Fruit fly (Drosophila melanogaster) whole organism, prepupa: ENCODE measurements around the gene Vps2.

Experiments used
- Blimp-1 ChIP-seq: fragments of 200-800 bp; sonication (Bioruptor generic); optimal IDR thresholded peaks from 3 replicates; lab custom pipeline; 2017; ENCODE audit warnings: missing biosample characterization, missing genetic modification characterization, mild to moderate bottlenecking, moderate library complexity, missing genetic modification reagents
- CG10631 ChIP-seq: fragments of 200-800 bp; sonication (Bioruptor generic); optimal IDR thresholded peaks from 2 replicates; lab custom pipeline; 2016; ENCODE audit warnings: missing biosample characterization, missing genetic modification characterization
- CG11294 ChIP-seq: fragments of 200-800 bp; sonication (Bioruptor generic); IDR thresholded peaks from 2 replicates; pipeline ENCODE4 v1.3.6; 2022; ENCODE audit warnings: missing biosample characterization, missing genetic modification characterization
- CG11762 ChIP-seq: fragments of 200-800 bp; sonication (Bioruptor generic); optimal IDR thresholded peaks from 3 replicates; lab custom pipeline; 2016; ENCODE audit warnings: missing biosample characterization, missing genetic modification characterization; ENCODE audit not compliant: insufficient read depth
- CG11902 ChIP-seq: fragments of 200-800 bp; sonication (Bioruptor generic); optimal IDR thresholded peaks from 3 replicates; lab custom pipeline; 2016; ENCODE audit warnings: missing biosample characterization, missing genetic modification characterization
- CG1621 ChIP-seq: fragments of 200-800 bp; sonication (Bioruptor generic); optimal IDR thresholded peaks from 3 replicates; lab custom pipeline; 2018; ENCODE audit warnings: missing biosample characterization, mild to moderate bottlenecking, missing genetic modification characterization
- CG16779 ChIP-seq: fragments of 200-800 bp; sonication (Bioruptor generic); optimal IDR thresholded peaks from 3 replicates; lab custom pipeline; 2017; ENCODE audit warnings: missing biosample characterization, mild to moderate bottlenecking, missing genetic modification characterization
- CG3032 ChIP-seq: fragments of 200-800 bp; optimal IDR thresholded peaks from 2 replicates; lab custom pipeline; 2019; ENCODE audit warnings: missing biosample characterization, mild to moderate bottlenecking, missing genetic modification characterization, moderate library complexity
- CG31627 ChIP-seq: fragments of 200-800 bp; sonication (Bioruptor generic); optimal IDR thresholded peaks from 3 replicates; lab custom pipeline; 2016; ENCODE audit warnings: missing biosample characterization, missing genetic modification characterization
- CG32006 ChIP-seq: fragments of 200-800 bp; sonication (Bioruptor generic); optimal IDR thresholded peaks from 3 replicates; lab custom pipeline; 2017; ENCODE audit warnings: missing biosample characterization, mild to moderate bottlenecking, missing genetic modification characterization
- CG34406 ChIP-seq: fragments of 200-800 bp; sonication (Bioruptor generic); optimal IDR thresholded peaks from 3 replicates; lab custom pipeline; 2016; ENCODE audit warnings: missing biosample characterization, missing genetic modification characterization
- CG3919 ChIP-seq: fragments of 200-800 bp; sonication (Bioruptor generic); optimal IDR thresholded peaks from 3 replicates; lab custom pipeline; 2016; ENCODE audit warnings: missing biosample characterization, missing genetic modification characterization
- CG6163 ChIP-seq: fragments of 200-800 bp; sonication (Bioruptor generic); IDR thresholded peaks from 3 replicates; pipeline ENCODE4 v1.3.6; 2022; ENCODE audit warnings: missing biosample characterization, missing genetic modification characterization
- CG6276 ChIP-seq: fragments of 200-800 bp; sonication (Bioruptor generic); optimal IDR thresholded peaks from 2 replicates; lab custom pipeline; 2017; ENCODE audit warnings: missing biosample characterization, mild to moderate bottlenecking, missing genetic modification characterization
- CG6792 ChIP-seq: fragments of 200-800 bp; sonication (Bioruptor generic); optimal IDR thresholded peaks from 3 replicates; lab custom pipeline; 2016; ENCODE audit warnings: missing biosample characterization, missing genetic modification characterization
- CG6808 ChIP-seq: fragments of 200-800 bp; sonication (Bioruptor generic); optimal IDR thresholded peaks from 3 replicates; lab custom pipeline; 2017; ENCODE audit warnings: missing biosample characterization, missing genetic modification characterization, mild to moderate bottlenecking, moderate library complexity, missing genetic modification reagents
- CG6854 ChIP-seq: fragments of 200-800 bp; sonication (Bioruptor generic); optimal IDR thresholded peaks from 2 replicates; lab custom pipeline; 2017; ENCODE audit warnings: missing biosample characterization, mild to moderate bottlenecking, missing genetic modification characterization
- CG7368 ChIP-seq: fragments of 200-800 bp; sonication (Bioruptor generic); optimal IDR thresholded peaks from 3 replicates; lab custom pipeline; 2016; ENCODE audit warnings: missing biosample characterization, missing genetic modification characterization
- CG8319 ChIP-seq: fragments of 200-800 bp; sonication (Bioruptor generic); optimal IDR thresholded peaks from 3 replicates; lab custom pipeline; 2016; ENCODE audit warnings: missing biosample characterization, missing genetic modification characterization
- CG8632 ChIP-seq: fragments of 200-800 bp; sonication (Bioruptor generic); optimal IDR thresholded peaks from 3 replicates; lab custom pipeline; 2016; ENCODE audit warnings: missing biosample characterization, missing genetic modification characterization
- Eip78C ChIP-seq: fragments of 200-800 bp; sonication (Bioruptor generic); peaks from one replicate; lab custom pipeline; 2016; ENCODE audit warnings: missing biosample characterization, missing genetic modification characterization
- Eip93F ChIP-seq: fragments of 200-800 bp; sonication (Bioruptor generic); optimal IDR thresholded peaks from 2 replicates; lab custom pipeline; 2016; ENCODE audit warnings: missing biosample characterization, mild to moderate bottlenecking, missing genetic modification characterization
- Ets21C ChIP-seq: fragments of 200-800 bp; sonication (Bioruptor generic); optimal IDR thresholded peaks from 3 replicates; lab custom pipeline; 2016; ENCODE audit warnings: missing biosample characterization, missing genetic modification characterization
- Gug ChIP-seq: fragments of 200-800 bp; sonication (Bioruptor generic); IDR thresholded peaks from 2 replicates; pipeline ENCODE4 v1.3.6; 2022; ENCODE audit warnings: missing biosample characterization, missing genetic modification characterization
- Hr38 ChIP-seq: sonication (Bioruptor generic); optimal IDR thresholded peaks from 2 replicates; lab custom pipeline; 2016; ENCODE audit warnings: missing biosample characterization, missing genetic modification characterization
- Hr39 ChIP-seq: fragments of 200-800 bp; sonication (Bioruptor generic); optimal IDR thresholded peaks from 2 replicates; lab custom pipeline; 2016; ENCODE audit warnings: missing biosample characterization, missing genetic modification characterization
- Hr4 ChIP-seq: fragments of 200-800 bp; sonication (Bioruptor generic); optimal IDR thresholded peaks from 3 replicates; lab custom pipeline; 2016; ENCODE audit warnings: missing biosample characterization, missing genetic modification characterization
- Lpt ChIP-seq: fragments of 200-800 bp; sonication (Bioruptor generic); optimal IDR thresholded peaks from 3 replicates; lab custom pipeline; 2016; ENCODE audit warnings: missing biosample characterization, missing genetic modification characterization
- Smox ChIP-seq: fragments of 200-800 bp; sonication (Bioruptor generic); optimal IDR thresholded peaks from 3 replicates; lab custom pipeline; 2016; ENCODE audit warnings: missing biosample characterization, missing genetic modification characterization
- Sox102F ChIP-seq: fragments of 200-800 bp; sonication (Bioruptor generic); optimal IDR thresholded peaks from 2 replicates; lab custom pipeline; 2016; ENCODE audit warnings: missing biosample characterization, mild to moderate bottlenecking, missing genetic modification characterization
- Sox14 ChIP-seq: fragments of 200-800 bp; sonication (Bioruptor generic); optimal IDR thresholded peaks from 3 replicates; lab custom pipeline; 2016; ENCODE audit warnings: missing biosample characterization, missing genetic modification characterization
- Sox15 ChIP-seq: fragments of 200-800 bp; sonication (Bioruptor generic); optimal IDR thresholded peaks from 3 replicates; lab custom pipeline; 2016; ENCODE audit warnings: missing biosample characterization, missing genetic modification characterization
- achi ChIP-seq: fragments of 200-800 bp; sonication (Bioruptor generic); optimal IDR thresholded peaks from 3 replicates; lab custom pipeline; 2016; ENCODE audit warnings: missing biosample characterization, missing genetic modification characterization
- acj6 ChIP-seq: fragments of 200-800 bp; sonication (Bioruptor generic); optimal IDR thresholded peaks from 3 replicates; lab custom pipeline; 2016; ENCODE audit warnings: missing biosample characterization, missing genetic modification characterization
- cyc ChIP-seq: fragments of 200-800 bp; sonication (Bioruptor generic); optimal IDR thresholded peaks from 3 replicates; lab custom pipeline; 2016; ENCODE audit warnings: missing biosample characterization, missing genetic modification characterization
- esn ChIP-seq: fragments of 200-800 bp; sonication (Bioruptor generic); optimal IDR thresholded peaks from 2 replicates; lab custom pipeline; 2016; ENCODE audit warnings: missing biosample characterization, mild to moderate bottlenecking, missing genetic modification characterization, moderate library complexity
- fd59A ChIP-seq: fragments of 200-800 bp; sonication (Bioruptor generic); optimal IDR thresholded peaks from 2 replicates; lab custom pipeline; 2017; ENCODE audit warnings: missing biosample characterization, mild to moderate bottlenecking, missing genetic modification characterization, missing genetic modification reagents
- fd85E ChIP-seq: fragments of 200-800 bp; sonication (Bioruptor generic); optimal IDR thresholded peaks from 3 replicates; lab custom pipeline; 2016; ENCODE audit warnings: missing biosample characterization, missing genetic modification characterization
- fkh ChIP-seq: fragments of 200-800 bp; sonication (Bioruptor generic); optimal IDR thresholded peaks from 3 replicates; lab custom pipeline; 2017; ENCODE audit warnings: missing biosample characterization, mild to moderate bottlenecking, missing genetic modification characterization, moderate library complexity
- lz ChIP-seq: fragments of 200-800 bp; sonication (Bioruptor generic); optimal IDR thresholded peaks from 3 replicates; lab custom pipeline; 2016; ENCODE audit warnings: missing biosample characterization, missing genetic modification characterization
- net ChIP-seq: fragments of 200-800 bp; sonication (Bioruptor generic); optimal IDR thresholded peaks from 3 replicates; lab custom pipeline; 2016; ENCODE audit warnings: missing biosample characterization, missing genetic modification characterization
- pdm3 ChIP-seq: fragments of 200-800 bp; sonication (Bioruptor generic); optimal IDR thresholded peaks from 3 replicates; lab custom pipeline; 2016; ENCODE audit warnings: missing biosample characterization, missing genetic modification characterization
- spab ChIP-seq: fragments of 200-800 bp; sonication (Bioruptor generic); optimal IDR thresholded peaks from 2 replicates; lab custom pipeline; 2017; ENCODE audit warnings: missing biosample characterization, mild to moderate bottlenecking, missing genetic modification characterization, missing genetic modification reagents
- topi ChIP-seq: fragments of 200-800 bp; sonication (Bioruptor generic); optimal IDR thresholded peaks from 3 replicates; lab custom pipeline; 2016; ENCODE audit warnings: missing biosample characterization, missing genetic modification characterization

Vps2 gene

DNA sequence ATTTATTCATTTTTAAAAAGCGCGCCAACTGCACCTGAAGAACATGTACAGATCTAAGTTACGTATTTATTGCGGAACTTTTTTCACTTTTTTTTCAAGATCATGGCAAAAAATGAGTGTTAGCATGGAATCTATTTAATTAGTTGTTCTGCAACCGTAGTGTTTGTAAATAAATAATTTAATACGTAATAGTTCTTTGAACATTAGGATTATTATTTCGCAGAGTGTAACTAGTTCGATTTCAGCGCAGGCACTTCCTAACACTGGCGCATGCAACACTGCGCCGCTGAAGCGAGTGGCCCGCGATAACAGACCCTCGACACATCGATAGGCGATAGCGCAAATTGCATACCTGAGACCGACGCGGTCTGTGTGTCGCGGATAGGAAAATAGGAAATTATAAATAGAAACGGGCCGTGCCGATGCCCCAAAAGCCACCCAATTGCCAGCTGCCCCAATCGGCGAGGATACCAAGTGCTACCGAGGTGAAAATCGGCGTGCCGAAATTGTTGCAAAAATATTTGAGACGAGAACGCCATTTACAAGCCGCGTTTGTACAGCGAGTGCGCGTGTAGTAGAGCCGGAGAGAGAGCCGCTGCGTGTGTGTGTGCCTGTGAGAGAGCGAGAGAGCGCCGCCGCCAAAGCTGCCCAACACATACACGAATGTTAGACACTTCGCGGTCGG lies 11.1 kb upstream of the Vps2 start, which contains the start of gene gro (continued):
- TF ChIP-seq CG6808: no peak
- peak; percentile 26 for TF ChIP-seq net (GFP tag; lab: Kevin White, UChicago)
- TF ChIP-seq CG10631 (GFP tag; lab: Kevin White, UChicago): peak; percentile 81
- peak; percentile 77 for TF ChIP-seq Hr39 (GFP tag; lab: Kevin White, UChicago)
- TF ChIP-seq CG8319: no peak
- peak; percentile 46 for TF ChIP-seq Sox15
- no peak for TF ChIP-seq fkh (GFP tag; lab: Kevin White, UChicago)
- peak; percentile 20 for TF ChIP-seq CG32006 (GFP tag; lab: Kevin White, UChicago)
- TF ChIP-seq Sox102F (GFP tag; lab: Kevin White, UChicago): peak; percentile 41
- no peak for TF ChIP-seq Blimp-1 (GFP tag; lab: Kevin White, UChicago)
- peak; percentile 74 for TF ChIP-seq CG3919 (GFP tag; lab: Kevin White, UChicago)
- TF ChIP-seq CG11294: no peak; the same call in 1 of the 2 replicates
- no peak for TF ChIP-seq CG16779 (tag; lab: Kevin White, UChicago)
- TF ChIP-seq CG8632 (GFP tag; lab: Kevin White, UChicago): peak; percentile 41
- TF ChIP-seq Hr4 (GFP tag; lab: Kevin White, UChicago): peak; percentile 76
- TF ChIP-seq CG3032 (tag; lab: Kevin White, UChicago): peak; percentile 67
- TF ChIP-seq Gug (GFP tag; lab: Robert Waterston, UW): peak; percentile 62; the same call in 1 of the 2 replicates
- TF ChIP-seq lz (GFP tag; lab: Kevin White, UChicago): peak; percentile 73
- TF ChIP-seq spab (GFP tag; lab: Kevin White, UChicago): no peak
- TF ChIP-seq Eip93F (GFP tag; lab: Kevin White, UChicago): peak; percentile 56
- TF ChIP-seq CG6854 (GFP tag; lab: Kevin White, UChicago): peak; percentile 57
- TF ChIP-seq topi (GFP tag; lab: Kevin White, UChicago): peak; percentile 73
- peak; percentile 69 for TF ChIP-seq esn (GFP tag; lab: Kevin White, UChicago)
- TF ChIP-seq Eip78C (GFP tag; lab: Kevin White, UChicago): peak; percentile 89
- peak; percentile 56 for TF ChIP-seq CG1621 (tag; lab: Kevin White, UChicago)
- no peak for TF ChIP-seq CG7368 (GFP tag; lab: Kevin White, UChicago)
- TF ChIP-seq pdm3 (GFP tag; lab: Kevin White, UChicago): peak; percentile 84
- TF ChIP-seq CG6276 (GFP tag; lab: Kevin White, UChicago): no peak
- TF ChIP-seq Smox (GFP tag; lab: Kevin White, UChicago): peak; percentile 72
- TF ChIP-seq fd85E (GFP tag; lab: Kevin White, UChicago): peak; percentile 31
- TF ChIP-seq Sox14: peak; percentile 60
- peak; percentile 66 for TF ChIP-seq CG6792 (GFP tag; lab: Kevin White, UChicago)
- TF ChIP-seq CG6163 (GFP tag; lab: Robert Waterston, UW): peak; percentile 82
- peak; percentile 63 for TF ChIP-seq achi (GFP tag; lab: Kevin White, UChicago)
- peak; percentile 46 for TF ChIP-seq CG11902 (GFP tag; lab: Kevin White, UChicago)
- TF ChIP-seq CG31627 (GFP tag; lab: Kevin White, UChicago): peak; percentile 76

DNA sequence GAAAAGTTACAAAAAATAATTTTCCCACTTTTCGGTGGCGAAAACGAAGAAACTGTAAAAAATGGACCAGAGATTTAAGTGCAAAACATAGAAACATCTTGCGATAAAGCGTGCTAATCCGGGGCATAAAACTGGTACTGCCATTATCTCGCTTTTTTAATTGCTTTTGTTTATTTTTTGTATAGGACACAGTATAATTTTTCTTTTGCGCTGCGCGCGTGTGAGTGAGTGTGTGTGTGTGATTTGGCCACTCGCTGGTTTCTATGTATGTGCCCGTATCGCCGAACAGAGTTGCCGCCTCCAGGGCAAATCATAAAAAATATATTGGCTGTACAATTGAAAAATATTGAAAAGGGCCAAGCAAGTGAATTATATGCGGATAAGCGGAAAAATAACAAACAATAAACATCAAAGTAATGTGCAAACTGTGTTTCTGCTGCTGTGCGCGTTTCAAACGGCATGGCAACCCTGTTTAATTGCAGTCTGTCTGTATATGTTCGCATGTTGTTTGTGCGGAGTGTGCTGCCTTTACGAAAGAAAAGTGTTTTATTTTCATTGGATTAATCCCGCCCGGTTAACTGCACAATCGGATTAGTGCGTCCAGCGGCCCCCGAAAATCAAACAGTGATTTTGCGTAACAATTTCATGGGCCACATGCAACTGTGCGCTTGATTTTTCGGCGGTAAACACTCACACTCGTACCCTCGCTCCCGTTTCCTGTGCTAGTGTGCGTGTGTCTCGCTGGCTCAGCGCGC lies 10.3 kb upstream of the Vps2 start:
- TF ChIP-seq CG6854 (GFP tag; lab: Kevin White, UChicago): peak; percentile 70
- TF ChIP-seq fd85E (GFP tag; lab: Kevin White, UChicago): peak; percentile 93
- peak; percentile 98 for TF ChIP-seq acj6 (GFP tag; lab: Kevin White, UChicago)
- peak; percentile 96 for TF ChIP-seq Ets21C (GFP tag; lab: Kevin White, UChicago)
- TF ChIP-seq topi (GFP tag; lab: Kevin White, UChicago): peak; percentile 97
- peak; percentile 99 for TF ChIP-seq CG31627 (GFP tag; lab: Kevin White, UChicago)
- TF ChIP-seq fkh (GFP tag; lab: Kevin White, UChicago): peak; percentile 91
- peak; percentile 98 for TF ChIP-seq Gug (GFP tag; lab: Robert Waterston, UW)
- peak; percentile 97 for TF ChIP-seq CG11762
- peak; percentile 96 for TF ChIP-seq Lpt
- peak; percentile 98 for TF ChIP-seq CG3919 (GFP tag; lab: Kevin White, UChicago)
- peak; percentile 93 for TF ChIP-seq Hr38 (GFP tag; lab: Kevin White, UChicago)
- peak; percentile 99 for TF ChIP-seq Eip78C (GFP tag; lab: Kevin White, UChicago)
- TF ChIP-seq cyc: peak; percentile 98
- peak; percentile 98 for TF ChIP-seq Sox14
- peak; percentile 97 for TF ChIP-seq achi (GFP tag; lab: Kevin White, UChicago)
- TF ChIP-seq Hr39 (GFP tag; lab: Kevin White, UChicago): peak; percentile 99
- peak; percentile 97 for TF ChIP-seq CG34406
- peak; percentile 94 for TF ChIP-seq CG3032 (tag; lab: Kevin White, UChicago)
- TF ChIP-seq CG16779 (tag; lab: Kevin White, UChicago): peak; percentile 89
- TF ChIP-seq pdm3 (GFP tag; lab: Kevin White, UChicago): peak; percentile 98
- TF ChIP-seq CG1621 (tag; lab: Kevin White, UChicago): peak; percentile 96
- peak; percentile 93 for TF ChIP-seq fd59A (GFP tag; lab: Kevin White, UChicago)
- TF ChIP-seq Smox (GFP tag; lab: Kevin White, UChicago): peak; percentile 97
- peak; percentile 98 for TF ChIP-seq lz (GFP tag; lab: Kevin White, UChicago)
- TF ChIP-seq Blimp-1 (GFP tag; lab: Kevin White, UChicago): peak; percentile 80
- peak; percentile 97 for TF ChIP-seq Sox15
